Fruit fly (Drosophila melanogaster) whole organism, larva: ENCODE results near the gene Snapin.
A peak's percentile ranks its signal among the peaks of the same experiment; 100 is the strongest.

Experiments
- noc ChIP-seq: fragments of 200-800 bp; sonication (Bioruptor generic); optimal IDR thresholded peaks from 3 replicates; lab custom pipeline; 2019; ENCODE audit warnings: missing biosample characterization, mild to moderate bottlenecking, missing genetic modification characterization, moderate library complexity

The Snapin gene

DNA sequence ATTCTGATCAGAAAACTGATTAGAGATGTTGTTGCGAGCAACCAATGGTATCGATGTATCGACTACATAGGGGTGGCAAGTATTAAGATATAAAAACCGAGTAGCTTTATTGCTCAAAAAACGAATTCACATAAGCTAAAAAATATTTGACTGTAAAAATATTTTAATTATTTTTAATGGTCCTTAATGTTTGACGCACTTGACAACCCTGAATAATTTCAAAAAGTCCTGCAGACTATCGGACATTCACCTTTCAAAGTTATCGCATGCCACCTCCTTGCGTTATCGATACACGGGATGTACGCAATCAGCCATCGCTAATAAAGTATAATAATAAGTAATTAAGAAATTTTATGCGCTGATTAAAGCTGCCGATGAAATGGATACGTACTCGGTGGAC is at the start of gene Snapin, which contains the start of the genes HemK2 and Tnpo-SR:
Gene Snapin, minus strand, starts transcription at position 24 of the 400 bp plus-strand sequence.
Gene HemK2, minus strand, starts transcription at position 24 of the 400 bp plus-strand sequence.
Gene Tnpo-SR, plus strand, starts transcription at position 271 of the 400 bp plus-strand sequence.
- peak; percentile 91 for TF ChIP-seq noc (tag; lab: Kevin White, UChicago)

DNA sequence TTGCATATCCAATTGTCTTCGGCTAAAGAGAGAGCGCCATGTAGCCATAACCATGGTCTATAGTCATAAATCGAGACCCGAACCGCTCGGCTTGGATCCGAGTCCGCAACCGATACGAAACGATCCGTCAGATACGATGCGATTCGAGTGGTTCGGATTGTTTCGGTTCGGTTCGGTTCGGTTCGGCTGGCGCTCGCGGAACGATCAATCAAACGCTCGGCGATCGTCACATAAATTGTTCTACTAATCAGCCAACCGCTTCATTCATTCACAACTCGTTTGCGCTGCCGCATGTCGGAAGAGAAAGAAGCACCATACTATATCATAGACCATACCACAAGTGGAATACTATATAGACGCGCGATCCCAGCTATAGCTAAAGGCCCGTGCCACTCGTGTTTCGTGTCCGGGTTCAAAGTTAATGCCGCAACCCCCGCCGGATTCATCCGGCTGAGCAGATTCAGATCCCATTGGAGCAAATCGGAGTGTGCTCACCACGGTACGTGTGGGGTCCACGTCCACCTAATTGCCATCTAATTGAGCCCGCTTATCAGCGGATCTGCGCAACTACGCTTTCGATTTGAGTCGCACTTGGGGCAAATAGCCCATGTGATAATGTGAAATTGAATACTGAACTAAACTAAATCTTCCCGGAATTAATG is 48.7 kb upstream of the Snapin start:
- TF ChIP-seq noc (tag; lab: Kevin White, UChicago) = peak; percentile 49

DNA sequence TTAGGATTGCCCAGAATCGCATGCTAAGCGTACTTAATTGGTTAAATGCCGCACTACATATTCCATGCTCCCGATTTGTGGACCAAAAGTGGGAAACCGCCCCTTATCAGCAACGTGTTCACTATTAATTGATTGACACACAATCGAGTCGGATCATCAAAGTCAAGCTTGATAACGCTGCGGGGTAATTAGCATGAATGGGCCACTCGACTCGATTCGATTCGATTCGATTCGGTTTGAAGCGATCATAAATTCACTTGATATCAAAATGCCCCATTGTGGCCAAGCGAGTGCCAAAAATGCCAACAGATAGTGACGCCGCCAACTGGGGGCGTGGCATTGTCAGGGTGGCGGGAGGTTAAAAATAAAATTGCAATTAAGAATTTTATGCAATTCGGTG is 48.1 kb upstream of the Snapin start:
- no peak for TF ChIP-seq noc (tag; lab: Kevin White, UChicago)

DNA sequence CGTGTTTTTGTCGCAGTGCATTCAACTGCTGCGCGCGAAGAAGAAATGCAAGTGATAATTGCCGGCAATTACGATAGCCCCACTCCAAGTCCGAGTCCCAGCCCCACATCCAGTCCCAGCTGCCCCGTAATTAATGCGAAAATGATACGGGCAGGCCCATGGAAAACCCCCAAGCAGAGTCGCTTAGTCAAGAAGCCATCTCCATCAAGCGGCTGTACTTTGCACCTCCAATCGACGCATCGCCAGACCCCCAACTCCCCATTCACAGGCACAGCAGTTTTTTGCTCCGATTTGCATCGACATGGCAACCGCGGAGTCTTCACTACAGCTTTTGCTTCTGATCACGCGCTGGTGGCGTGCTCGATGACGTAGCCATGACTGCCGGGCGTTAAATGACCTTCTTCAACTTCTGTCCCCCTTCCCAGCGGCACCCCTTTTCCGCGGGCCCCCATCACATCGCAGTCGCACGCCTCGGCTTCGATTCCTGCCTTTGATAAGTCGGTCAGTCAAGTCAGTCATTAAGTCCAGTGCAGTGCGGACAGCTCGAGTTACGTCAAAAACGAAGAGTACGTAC is 46.8 kb upstream of the Snapin start:
- no peak for TF ChIP-seq noc (tag; lab: Kevin White, UChicago)

DNA sequence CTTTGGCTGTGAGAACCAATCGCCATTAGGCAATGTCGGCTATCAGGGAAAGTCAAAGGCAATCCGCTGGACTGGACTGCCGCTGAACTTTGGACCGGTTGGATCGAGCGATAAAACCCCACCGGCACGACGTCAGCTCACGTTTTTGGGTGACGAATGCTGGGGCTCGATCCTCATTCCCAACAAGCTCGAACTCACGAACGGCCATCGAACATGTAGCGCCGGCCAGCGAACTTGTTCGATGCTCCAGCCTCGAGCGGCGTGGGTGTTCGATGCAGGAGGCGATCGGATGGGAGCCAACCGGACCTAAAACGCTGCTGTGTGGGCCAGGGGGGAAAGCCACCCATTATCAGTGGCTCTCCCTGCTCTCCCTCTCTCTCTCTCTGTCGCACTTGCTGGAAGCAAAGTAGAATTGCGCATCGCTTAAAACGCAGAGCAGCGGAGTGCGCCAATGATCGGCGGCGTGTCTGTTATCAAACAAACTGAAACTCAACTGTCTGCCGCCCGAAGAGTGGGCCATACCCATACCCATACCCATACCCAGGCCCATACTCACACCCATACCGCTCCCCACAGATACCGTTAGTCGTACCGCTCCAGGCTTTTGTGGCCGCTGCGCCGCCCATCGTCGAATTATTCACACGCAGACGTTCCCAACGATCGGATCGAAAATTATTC is 45.3 kb upstream of the Snapin start, which contains the start of gene daw:
Gene daw, plus strand, starts transcription at position 628 of the 678 bp plus-strand sequence.
- TF ChIP-seq noc (tag; lab: Kevin White, UChicago) = peak; percentile 5

DNA sequence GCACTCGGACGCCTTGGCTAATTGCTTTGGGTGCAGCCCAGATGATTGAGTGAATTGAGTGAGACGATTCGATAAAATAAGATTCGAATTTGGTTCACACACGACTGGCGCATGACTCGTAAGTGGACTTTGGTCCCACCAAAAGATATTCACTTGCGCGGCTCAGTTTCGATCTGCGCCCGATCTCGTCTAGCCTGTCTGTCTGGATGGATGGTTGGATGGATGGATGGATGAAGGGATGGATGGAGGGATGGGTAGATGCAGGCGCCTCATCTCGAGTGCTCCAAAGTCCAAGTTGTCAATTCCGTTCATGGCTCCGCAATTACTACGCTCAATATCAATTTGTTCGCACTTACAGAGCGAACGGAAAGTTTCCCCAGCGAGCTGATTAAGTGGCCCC is 43.0 kb upstream of the Snapin start:
- TF ChIP-seq noc (tag; lab: Kevin White, UChicago) = no peak

DNA sequence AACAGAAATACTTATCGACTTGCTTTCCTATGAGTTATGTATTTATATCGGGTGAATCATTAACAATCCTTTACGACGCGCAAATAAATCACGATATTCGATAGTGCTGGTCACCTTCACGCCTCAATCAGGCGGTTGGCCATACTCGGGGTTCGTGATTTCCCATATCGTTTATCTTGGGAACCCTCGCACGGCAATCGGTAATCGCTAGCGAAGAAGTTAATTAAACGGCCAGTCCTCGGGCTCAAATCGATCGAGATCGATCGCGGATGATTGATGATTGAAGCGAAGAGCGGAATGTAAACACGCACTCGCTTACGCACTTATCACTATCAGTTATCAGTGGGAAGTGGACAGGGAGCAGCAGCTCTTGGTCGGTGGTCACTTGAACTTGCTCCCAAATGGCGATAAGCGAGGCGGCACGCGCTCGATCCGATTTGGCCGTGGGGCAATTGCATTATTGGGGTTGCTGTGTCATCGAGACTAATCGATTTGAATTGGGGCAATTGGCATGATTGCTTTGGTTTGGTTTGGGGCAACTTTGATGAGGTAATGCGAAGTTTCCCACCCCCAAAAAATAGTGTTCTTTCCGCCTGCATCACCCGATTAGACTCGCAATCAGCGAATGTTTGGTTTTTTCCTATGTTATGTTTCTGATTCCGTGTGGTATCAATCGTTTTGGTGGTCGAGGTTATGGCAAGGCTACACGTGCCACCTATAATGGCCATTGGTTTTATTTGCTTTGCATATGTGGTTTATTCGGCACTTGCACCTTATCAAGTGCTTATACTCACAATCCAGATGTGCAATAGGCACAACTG is 41.7 kb upstream of the Snapin start:
- TF ChIP-seq noc (tag; lab: Kevin White, UChicago) = peak; percentile 35

DNA sequence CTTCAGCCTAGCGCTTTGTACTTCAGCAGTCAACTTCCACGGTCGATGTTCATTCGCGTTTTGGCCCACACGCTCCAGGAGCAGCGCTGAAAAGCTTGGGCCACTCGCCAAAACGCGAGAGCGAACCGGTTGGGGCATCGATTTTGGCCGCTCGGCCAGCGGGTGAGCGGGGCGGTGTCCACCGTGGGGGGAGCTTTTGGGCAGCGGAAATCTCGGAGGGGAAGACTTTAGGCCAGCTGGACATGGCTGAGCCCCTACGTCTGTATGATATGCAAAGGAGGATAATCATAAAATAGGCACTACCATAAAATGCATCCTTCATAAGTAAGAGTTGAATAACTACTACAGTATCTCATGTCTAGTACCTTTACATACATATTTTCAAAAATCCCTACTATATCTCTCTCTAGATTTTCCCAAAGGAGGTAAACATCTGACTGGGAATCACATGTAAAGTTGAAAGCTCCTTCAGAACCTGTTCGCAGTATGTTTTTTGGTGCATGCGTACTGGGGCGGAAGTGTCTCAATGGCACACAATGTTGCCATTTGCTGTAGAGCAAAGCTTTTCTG is 40.5 kb upstream of the Snapin start, which contains the start of gene Syt1:
Gene Syt1, minus strand, starts transcription at position 71 of the 570 bp plus-strand sequence.
- TF ChIP-seq noc (tag; lab: Kevin White, UChicago) = no peak

DNA sequence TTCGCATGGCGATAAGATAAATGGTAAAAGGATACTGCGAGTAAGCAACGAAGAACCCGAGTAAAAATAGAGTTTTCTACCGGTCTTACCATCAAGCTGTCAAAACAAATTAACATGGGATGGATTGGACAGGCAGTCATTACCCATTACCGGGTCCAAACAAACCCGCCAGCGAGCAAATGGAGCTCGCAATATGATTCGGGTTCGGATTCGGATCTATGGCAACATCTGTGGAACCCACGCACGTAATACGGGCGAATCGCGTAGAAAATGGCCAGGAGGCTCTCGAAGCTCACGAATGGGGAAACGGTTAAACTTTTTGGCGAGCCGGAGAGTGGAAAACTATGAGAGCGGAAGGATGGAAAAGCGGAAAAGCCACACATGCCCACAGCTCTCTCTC is 37.7 kb upstream of the Snapin start:
- TF ChIP-seq noc (tag; lab: Kevin White, UChicago) = no peak

DNA sequence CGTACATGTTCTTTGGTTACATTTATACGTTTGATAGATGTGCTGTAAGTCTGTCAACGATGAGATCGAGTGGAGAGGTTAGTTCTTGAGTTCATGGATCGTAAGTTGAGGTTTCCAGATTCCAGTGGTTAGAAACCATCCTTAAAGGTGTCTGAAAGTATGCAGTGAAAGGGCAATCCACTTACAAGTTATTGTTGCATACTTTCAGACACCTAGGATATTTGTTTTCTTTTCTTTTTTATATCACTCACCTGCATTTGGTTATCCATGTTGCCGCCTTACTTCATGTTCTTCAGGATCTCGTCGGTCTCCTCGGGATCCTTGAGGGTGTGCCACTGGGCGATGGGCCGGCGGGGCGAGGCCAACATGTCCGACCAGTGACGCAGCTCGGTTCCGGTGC is 23.3 kb upstream of the Snapin start:
- TF ChIP-seq noc (tag; lab: Kevin White, UChicago) = no peak

DNA sequence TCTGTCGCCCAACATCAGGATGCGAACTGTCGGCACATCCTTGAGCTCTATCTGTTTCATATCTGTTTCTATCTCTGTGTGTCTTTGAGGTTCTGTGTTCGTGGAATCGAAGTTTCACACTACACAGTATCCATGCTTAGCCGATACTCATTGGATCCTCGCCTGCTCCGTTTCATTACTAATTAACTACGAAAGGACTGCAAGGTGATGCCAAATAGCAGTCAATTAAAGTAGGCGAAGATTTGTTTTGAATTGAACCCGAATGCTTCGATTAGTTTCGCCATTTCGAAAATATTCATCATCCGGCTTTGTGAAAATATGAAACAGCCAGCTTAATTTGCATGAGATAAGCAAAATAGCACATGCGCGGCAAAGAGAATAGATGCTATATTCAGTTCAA is 12.2 kb upstream of the Snapin start, which contains the start of gene CG15399:
Gene CG15399, minus strand, starts transcription at position 101 of the 400 bp plus-strand sequence.
- no peak for TF ChIP-seq noc (tag; lab: Kevin White, UChicago)

DNA sequence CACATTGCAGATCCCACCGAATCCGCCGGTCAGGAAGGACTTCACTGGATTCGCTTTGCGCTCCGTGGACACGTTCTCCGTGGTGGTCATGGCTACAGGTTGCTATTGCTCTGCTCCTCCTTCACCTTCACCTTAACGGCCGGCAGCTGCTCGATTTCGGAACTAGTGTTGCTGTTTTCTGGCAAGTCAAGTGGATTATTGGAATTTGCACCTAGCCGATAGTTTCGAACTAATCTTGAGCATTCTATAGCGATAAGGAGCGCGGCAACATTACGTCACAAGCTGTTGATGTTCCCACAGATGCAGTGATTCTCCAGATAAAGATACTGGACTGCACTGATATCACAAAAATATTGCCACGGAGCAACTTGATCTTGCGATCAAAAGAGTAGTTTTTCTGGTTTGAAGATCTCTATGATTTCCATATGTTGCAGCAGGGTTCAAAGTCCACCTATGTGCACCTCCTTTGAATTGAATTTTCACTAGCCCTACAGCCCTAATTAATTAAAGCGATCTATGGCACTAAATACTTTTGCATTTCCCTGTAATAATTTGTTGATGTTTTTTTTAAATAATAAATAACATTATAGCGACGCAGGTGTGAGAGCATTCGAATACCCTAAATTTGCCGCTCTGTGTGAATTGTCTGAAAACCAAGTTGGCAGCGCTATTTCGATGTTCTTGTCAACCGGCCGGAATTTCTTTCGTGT is 10.2 kb upstream of the Snapin start, which contains the start of the genes colt and HINT1:
Gene colt, minus strand, starts transcription at position 594 of the 710 bp plus-strand sequence.
Gene HINT1, plus strand, starts transcription at position 660 of the 710 bp plus-strand sequence.
- peak; percentile 35 for TF ChIP-seq noc (tag; lab: Kevin White, UChicago)

DNA sequence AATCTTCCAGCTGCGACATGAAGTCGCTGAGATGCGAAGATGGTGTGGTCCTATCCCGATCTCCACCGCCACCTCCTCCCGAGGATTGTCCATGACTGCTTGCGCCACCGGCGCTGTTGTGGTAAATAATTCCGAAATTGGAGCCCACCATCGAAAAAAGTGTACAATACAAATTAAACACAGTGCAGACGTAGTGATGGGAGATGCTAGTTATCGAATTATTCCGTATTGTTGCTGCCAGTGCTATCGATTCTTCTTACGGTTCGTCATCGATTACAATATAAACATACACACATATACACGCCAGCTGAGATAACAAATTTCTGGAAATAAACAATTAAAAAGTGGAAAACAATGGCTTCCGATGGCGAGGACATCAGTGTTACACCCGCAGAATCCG is 8.2 kb upstream of the Snapin start, which contains the start of the genes Taf10b and Taf10:
Gene Taf10b, minus strand, starts transcription at position 219 of the 400 bp plus-strand sequence.
Gene Taf10, plus strand, starts transcription at position 264 of the 400 bp plus-strand sequence.
- TF ChIP-seq noc (tag; lab: Kevin White, UChicago) = peak; percentile 22
